Worm (Caenorhabditis elegans): Measurements from ENCODE around the gene T21C9.11.

DNA sequence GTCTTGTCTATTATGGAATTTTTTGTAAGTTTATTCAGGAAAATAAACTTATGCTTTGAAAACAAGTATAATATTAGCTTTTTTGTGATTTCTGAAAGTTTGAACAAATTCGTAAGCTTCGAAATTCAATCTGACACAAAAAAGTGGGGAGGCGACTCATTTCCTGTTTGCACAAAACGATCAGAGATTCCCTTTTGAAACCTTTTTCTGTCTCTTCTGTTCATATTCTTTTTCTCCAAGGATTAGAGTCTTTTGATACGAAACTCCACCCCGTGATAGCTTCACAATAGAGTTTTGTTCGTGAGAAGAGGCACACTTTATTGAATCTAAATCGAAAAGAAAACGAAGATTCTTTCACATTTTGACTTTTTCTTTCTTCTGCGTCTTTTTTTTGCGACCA lies 46.3 kb upstream of the T21C9.11 start:
- no peak for TF ChIP-seq pes-1 (GFP tag; IDR thresholded peaks at IDR 0.05)
- no peak for TF ChIP-seq tbx-11 (GFP tag; IDR thresholded peaks at IDR 0.05)
- no peak for TF ChIP-seq F13C5.2 (tag; optimal IDR thresholded peaks at IDR 0.05)
- TF ChIP-seq tra-4 (tag; optimal IDR thresholded peaks at IDR 0.05): no peak
- TF ChIP-seq ama-1 (optimal IDR thresholded peaks at IDR 0.05): no peak
- TF ChIP-seq aly-1 (tag; optimal IDR thresholded peaks at IDR 0.05): no peak
- no peak for TF ChIP-seq hmg-4 (GFP tag; optimal IDR thresholded peaks at IDR 0.05)
- no peak for TF ChIP-seq flt-1 (GFP tag; IDR thresholded peaks at IDR 0.05)
- no peak for TF ChIP-seq sea-1 (GFP tag; conservative IDR thresholded peaks at IDR 0.05)
- no peak for TF ChIP-seq hnd-1 (tag; optimal IDR thresholded peaks at IDR 0.05)
- TF ChIP-seq ceh-13 (GFP tag; optimal IDR thresholded peaks at IDR 0.05): no peak
- no peak for TF ChIP-seq ets-7 (tag; optimal IDR thresholded peaks at IDR 0.05)
- TF ChIP-seq scrt-1 (GFP tag; IDR thresholded peaks at IDR 0.05): no peak
- no peak for TF ChIP-seq hmbx-1 (tag; optimal IDR thresholded peaks at IDR 0.05)

Data from whole organism, early embryonic.